Fruit fly (Drosophila melanogaster) whole organism, adult: ENCODE results near the gene Atf3.

Experiments
- CG11617 ChIP-seq: fragments of 200-800 bp; sonication (Bioruptor generic); optimal IDR thresholded peaks from 2 replicates; lab custom pipeline; 2017; ENCODE audit warnings: mild to moderate bottlenecking, missing biosample characterization, missing genetic modification reagents, missing genetic modification characterization
- CG12768 ChIP-seq: fragments of 200-800 bp; sonication (Bioruptor generic); optimal IDR thresholded peaks from 2 replicates; lab custom pipeline; 2017; ENCODE audit warnings: missing biosample characterization, missing genetic modification characterization, mild to moderate bottlenecking, moderate library complexity, missing genetic modification reagents
- CG14711 ChIP-seq: fragments of 200-800 bp; sonication (Bioruptor generic); optimal IDR thresholded peaks from 2 replicates; lab custom pipeline; 2018; ENCODE audit warnings: missing biosample characterization, mild to moderate bottlenecking, missing genetic modification characterization, moderate library complexity
- CG1620 ChIP-seq: fragments of 200-800 bp; sonication (Bioruptor generic); optimal IDR thresholded peaks from 2 replicates; lab custom pipeline; 2016; ENCODE audit warnings: missing biosample characterization, missing genetic modification characterization
- CG33017 ChIP-seq: fragments of 200-800 bp; sonication (Bioruptor generic); optimal IDR thresholded peaks from 2 replicates; lab custom pipeline; 2018; ENCODE audit warnings: missing biosample characterization, mild to moderate bottlenecking, missing genetic modification characterization, moderate library complexity
- CG5204 ChIP-seq: fragments of 200-800 bp; sonication (Bioruptor generic); optimal IDR thresholded peaks from 2 replicates; lab custom pipeline; 2016; ENCODE audit warnings: missing biosample characterization, missing genetic modification characterization
- CG7045 ChIP-seq: fragments of 200-800 bp; sonication (Bioruptor generic); optimal IDR thresholded peaks from 2 replicates; lab custom pipeline; 2017; ENCODE audit warnings: missing biosample characterization, mild to moderate bottlenecking, missing genetic modification characterization
- CG7101 ChIP-seq: fragments of 200-800 bp; sonication (Bioruptor generic); optimal IDR thresholded peaks from 2 replicates; lab custom pipeline; 2018; ENCODE audit warnings: missing biosample characterization, mild to moderate bottlenecking, missing genetic modification characterization, moderate library complexity
- Clk ChIP-seq: fragments of 200-800 bp; sonication (Bioruptor generic); optimal IDR thresholded peaks from 2 replicates; lab custom pipeline; 2017; ENCODE audit warnings: missing biosample characterization, missing genetic modification characterization
- Crg-1 ChIP-seq: fragments of 200-800 bp; sonication (Bioruptor generic); optimal IDR thresholded peaks from 2 replicates; lab custom pipeline; 2016; ENCODE audit warnings: missing biosample characterization, missing genetic modification characterization
- Hr96 ChIP-seq: fragments of 200-800 bp; sonication (Bioruptor generic); optimal IDR thresholded peaks from 2 replicates; lab custom pipeline; 2016; ENCODE audit warnings: missing biosample characterization, missing genetic modification characterization
- Mnt ChIP-seq: fragments of 200-800 bp; sonication (Bioruptor generic); optimal IDR thresholded peaks from 2 replicates; lab custom pipeline; 2016; ENCODE audit warnings: missing biosample characterization, mild to moderate bottlenecking, missing genetic modification characterization
- bab1 ChIP-seq: fragments of 200-800 bp; sonication (Bioruptor generic); optimal IDR thresholded peaks from 3 replicates; lab custom pipeline; 2019; ENCODE audit warnings: missing biosample characterization, mild to moderate bottlenecking, missing genetic modification characterization, moderate library complexity
- cic ChIP-seq: fragments of 200-800 bp; sonication (Bioruptor generic); optimal IDR thresholded peaks from 2 replicates; lab custom pipeline; 2017; ENCODE audit warnings: missing biosample characterization, mild to moderate bottlenecking, missing genetic modification characterization, moderate library complexity
- cnc ChIP-seq, 2 experiments: fragments of >200 bp; optimal IDR thresholded peaks; 2 replicates each; lab custom pipeline; 2017
- kay ChIP-seq: fragments of 200-800 bp; sonication (Bioruptor generic); peaks from one replicate; lab custom pipeline; 2016; ENCODE audit warnings: missing biosample characterization, missing genetic modification characterization, borderline replicate concordance
- ovo ChIP-seq: fragments of 200-800 bp; sonication (Bioruptor generic); optimal IDR thresholded peaks from 2 replicates; lab custom pipeline; 2016; ENCODE audit warnings: missing biosample characterization, missing genetic modification characterization
- pad ChIP-seq: fragments of 200-800 bp; sonication (Bioruptor generic); optimal IDR thresholded peaks from 3 replicates; lab custom pipeline; 2017; ENCODE audit warnings: missing biosample characterization, missing genetic modification characterization, mild to moderate bottlenecking, moderate library complexity, missing genetic modification reagents
- tj ChIP-seq: fragments of 200-800 bp; sonication (Bioruptor generic); optimal IDR thresholded peaks from 3 replicates; lab custom pipeline; 2017; ENCODE audit warnings: missing biosample characterization, mild to moderate bottlenecking, missing genetic modification characterization, moderate library complexity
- toe ChIP-seq: fragments of 200-800 bp; sonication (Bioruptor generic); optimal IDR thresholded peaks from 2 replicates; lab custom pipeline; 2016; ENCODE audit warnings: missing biosample characterization, missing genetic modification characterization

The Atf3 gene

DNA sequence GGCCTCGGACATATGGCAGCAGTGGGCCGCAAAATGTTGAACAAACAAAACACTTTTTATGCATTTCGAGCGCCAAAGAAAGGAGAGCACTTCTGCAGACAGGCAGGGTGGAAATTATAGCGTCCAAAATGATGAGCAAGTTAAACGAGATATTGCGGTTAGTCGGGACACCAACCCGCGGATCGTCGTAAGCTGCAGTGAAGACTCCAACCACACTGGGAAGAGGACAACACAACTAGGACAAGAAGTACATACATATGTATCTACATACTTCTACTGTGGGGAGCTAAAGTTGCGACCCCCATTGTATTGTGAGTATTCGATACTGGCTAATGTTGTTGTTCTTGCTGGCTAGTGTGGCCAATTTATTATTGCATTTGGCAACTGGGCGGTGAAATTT lies 11.1 kb upstream of the Atf3 start:
- TF ChIP-seq ovo (GFP tag; lab: Kevin White, UChicago) (no peak), CG1620 (no peak), CG7045 (GFP tag; lab: Kevin White, UChicago) (no peak), kay (GFP tag; lab: Kevin White, UChicago) (no peak), Crg-1 (GFP tag; lab: Kevin White, UChicago) (no peak), Mnt (GFP tag; lab: Kevin White, UChicago) (no peak), pad (GFP tag; lab: Kevin White, UChicago) (no peak), cnc (optimal IDR thresholded peaks at IDR 0.05; lab: Kevin White, UChicago) (no peak), CG5204 (GFP tag; lab: Kevin White, UChicago) (no peak), Hr96 (GFP tag; lab: Kevin White, UChicago) (no peak), CG12768 (GFP tag; lab: Kevin White, UChicago) (no peak), CG11617 (GFP tag; lab: Kevin White, UChicago) (no peak), CG14711 (tag; lab: Kevin White, UChicago) (no peak), Clk (no peak), CG33017 (tag; lab: Kevin White, UChicago) (no peak), cic (GFP tag; lab: Kevin White, UChicago) (no peak), toe (GFP tag; lab: Kevin White, UChicago) (no peak)

DNA sequence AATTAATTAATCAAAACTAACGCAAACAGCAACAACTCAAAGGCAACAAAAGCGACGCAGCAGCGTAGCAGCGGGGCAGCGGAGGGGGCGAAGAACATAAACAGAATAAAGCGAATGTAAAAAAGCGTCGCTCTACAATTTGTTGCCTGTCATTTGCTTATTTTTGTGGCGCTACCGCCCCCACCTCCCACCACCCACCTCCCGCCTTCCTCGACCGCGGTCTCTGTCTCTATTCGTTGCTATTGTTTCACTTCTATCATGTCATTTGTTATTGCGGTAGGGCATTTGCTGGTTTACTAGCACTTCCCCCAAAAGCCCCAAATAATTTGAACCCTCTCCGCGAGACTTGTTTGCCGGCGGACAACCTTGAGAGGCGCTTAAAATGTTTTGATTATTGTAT lies 10.2 kb upstream of the Atf3 start:
- no peak for TF ChIP-seq cnc (optimal IDR thresholded peaks at IDR 0.05; lab: Kevin White, UChicago)
- no peak for TF ChIP-seq Clk
- TF ChIP-seq CG33017 (tag; lab: Kevin White, UChicago) = no peak
- no peak for TF ChIP-seq cic (GFP tag; lab: Kevin White, UChicago)
- no peak for TF ChIP-seq CG5204 (GFP tag; lab: Kevin White, UChicago)
- TF ChIP-seq Hr96 (GFP tag; lab: Kevin White, UChicago) = no peak
- no peak for TF ChIP-seq CG7045 (GFP tag; lab: Kevin White, UChicago)
- no peak for TF ChIP-seq tj

DNA sequence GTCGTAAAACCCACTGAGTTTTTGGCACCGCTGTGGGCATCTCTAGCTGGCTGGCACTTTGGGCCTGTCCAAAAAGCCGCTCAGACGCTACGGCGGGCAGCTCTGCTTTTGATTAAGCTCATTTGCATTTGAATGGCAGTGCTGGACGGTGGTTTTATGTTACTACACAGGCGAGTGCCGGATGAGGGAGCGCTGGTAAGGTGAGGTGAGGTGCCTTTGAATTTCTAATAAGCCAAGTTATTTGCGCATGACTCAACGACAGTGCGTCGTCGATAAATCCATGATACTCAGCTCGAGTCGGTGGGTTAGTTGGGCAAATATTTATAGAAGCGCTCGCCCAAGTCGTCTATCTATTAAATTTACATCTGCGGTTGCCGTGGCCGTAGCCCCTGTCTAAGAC lies 9.2 kb upstream of the Atf3 start:
- TF ChIP-seq Mnt (GFP tag; lab: Kevin White, UChicago) (no peak), toe (GFP tag; lab: Kevin White, UChicago) (no peak), tj (no peak), CG33017 (tag; lab: Kevin White, UChicago) (no peak), bab1 (GFP tag; lab: Kevin White, UChicago) (no peak)

- no peak for TF ChIP-seq CG7045 (GFP tag; lab: Kevin White, UChicago)
These were observed 8.0 kb upstream of the Atf3 start for dm6 chrX:1282953-1283568.

DNA sequence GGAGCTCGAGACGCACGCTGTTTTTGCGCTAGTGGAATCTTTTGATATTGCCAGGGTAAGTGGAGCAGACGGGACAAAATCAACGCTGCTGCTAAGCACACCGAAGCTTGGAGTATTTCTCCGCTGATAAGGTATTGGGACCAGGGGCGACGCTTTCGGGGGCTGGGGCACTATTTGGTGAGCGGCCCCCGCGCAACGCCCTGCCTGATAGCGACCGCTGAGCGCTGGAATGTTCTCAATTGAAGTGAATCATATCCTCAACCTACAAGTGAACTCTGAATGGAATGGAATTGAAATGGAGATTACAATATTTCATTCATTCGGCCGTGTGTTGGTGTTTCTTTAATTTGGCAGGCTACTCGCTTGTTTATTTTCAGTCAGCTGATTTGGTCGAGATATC lies 7.3 kb upstream of the Atf3 start:
- no peak for TF ChIP-seq Mnt (GFP tag; lab: Kevin White, UChicago)
- TF ChIP-seq bab1 (GFP tag; lab: Kevin White, UChicago) = no peak
- TF ChIP-seq CG1620 = no peak
- no peak for TF ChIP-seq Clk
- TF ChIP-seq CG5204 (GFP tag; lab: Kevin White, UChicago) = no peak
- no peak for TF ChIP-seq CG14711 (tag; lab: Kevin White, UChicago)
- no peak for TF ChIP-seq toe (GFP tag; lab: Kevin White, UChicago)
- TF ChIP-seq Hr96 (GFP tag; lab: Kevin White, UChicago) = no peak
- no peak for TF ChIP-seq CG12768 (GFP tag; lab: Kevin White, UChicago)
- no peak for TF ChIP-seq Crg-1 (GFP tag; lab: Kevin White, UChicago)
- TF ChIP-seq CG7045 (GFP tag; lab: Kevin White, UChicago) = no peak
- TF ChIP-seq CG7101 = no peak
- TF ChIP-seq CG11617 (GFP tag; lab: Kevin White, UChicago) = no peak
- no peak for TF ChIP-seq pad (GFP tag; lab: Kevin White, UChicago)
- TF ChIP-seq tj = no peak
- no peak for TF ChIP-seq kay (GFP tag; lab: Kevin White, UChicago)
- no peak for TF ChIP-seq cic (GFP tag; lab: Kevin White, UChicago)
- TF ChIP-seq cnc (optimal IDR thresholded peaks at IDR 0.05; lab: Kevin White, UChicago) = no peak
- TF ChIP-seq ovo (GFP tag; lab: Kevin White, UChicago) = no peak
- TF ChIP-seq CG33017 (tag; lab: Kevin White, UChicago) = no peak

DNA sequence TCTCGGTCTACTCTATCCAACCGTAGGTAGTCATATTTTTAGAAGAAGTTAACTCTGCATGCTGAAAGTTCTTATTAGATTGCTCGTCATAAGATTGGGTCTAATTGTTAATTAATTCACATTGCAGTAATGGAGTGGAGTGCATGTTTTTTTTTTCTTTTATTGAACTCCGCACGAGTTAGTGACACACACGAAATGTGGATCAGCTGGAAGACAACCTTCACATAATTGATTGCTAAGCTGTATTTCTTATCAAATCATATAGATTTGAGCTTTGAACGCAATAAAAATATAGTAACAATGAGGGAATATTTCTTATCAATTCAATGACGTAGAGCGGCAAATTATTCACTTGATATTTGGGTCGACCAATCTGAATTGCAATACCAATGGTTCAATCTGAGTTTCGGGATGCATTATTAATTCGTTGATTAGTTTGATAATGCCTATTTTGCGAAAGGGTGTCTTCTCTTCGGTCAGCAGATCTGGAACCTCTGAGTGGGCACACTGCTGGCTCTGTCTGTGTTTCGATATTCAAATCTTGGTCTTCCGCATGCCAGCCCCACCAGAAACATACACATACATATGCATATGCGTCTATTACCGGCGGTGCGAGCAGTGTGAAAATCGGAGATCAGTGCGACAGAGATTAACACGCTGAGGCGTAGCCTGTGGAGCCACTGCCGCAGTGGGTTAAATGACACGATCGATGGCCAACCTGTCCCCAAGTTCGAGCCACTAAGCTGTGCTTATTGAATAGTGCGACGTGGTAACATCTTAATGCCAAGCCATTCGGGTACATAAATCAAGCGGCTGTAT lies 4.0 kb upstream of the Atf3 start:
- TF ChIP-seq CG11617 (GFP tag; lab: Kevin White, UChicago) (no peak), CG7045 (GFP tag; lab: Kevin White, UChicago) (no peak), toe (GFP tag; lab: Kevin White, UChicago) (no peak), CG33017 (tag; lab: Kevin White, UChicago) (no peak), CG7101 (no peak), Hr96 (GFP tag; lab: Kevin White, UChicago) (no peak), Clk (no peak), tj (no peak)
